Fruit fly (Drosophila melanogaster): ENCODE results near the gene CG14316.

CG14316 gene

dm6 chr3R:18183244-18183643, 31.3 kb downstream of the CG14316 start, which contains the start of gene cdm (continued):
- no peak for TF ChIP-seq cg (GFP tag; optimal IDR thresholded peaks at IDR 0.05)
- no peak for TF ChIP-seq br (optimal IDR thresholded peaks at IDR 0.05)
- TF ChIP-seq CG18599 (GFP tag; optimal IDR thresholded peaks at IDR 0.05) = no peak
- TF ChIP-seq sd (tag; optimal IDR thresholded peaks at IDR 0.05) = no peak
- peak; percentile 31; the same call in 1 of the 2 replicates for TF ChIP-seq Dref (GFP tag; IDR thresholded peaks at IDR 0.05)
- TF ChIP-seq PHDP (tag; optimal IDR thresholded peaks at IDR 0.05) = no peak
- TF ChIP-seq Kr (GFP tag; optimal IDR thresholded peaks at IDR 0.05) = no peak
- TF ChIP-seq BEAF-32 (GFP tag; optimal IDR thresholded peaks at IDR 0.05) = peak; percentile 10
- TF ChIP-seq CG2116 (GFP tag; optimal IDR thresholded peaks at IDR 0.05) = peak; percentile 27
- no peak for TF ChIP-seq dpn (GFP tag; optimal IDR thresholded peaks at IDR 0.05)
- no peak for TF ChIP-seq ci (GFP tag; IDR thresholded peaks at IDR 0.05)
- TF ChIP-seq pnt (GFP tag; optimal IDR thresholded peaks at IDR 0.05) = no peak
- TF ChIP-seq bbx (GFP tag; IDR thresholded peaks at IDR 0.05; ENCODE audit: partially characterized antibody) = peak; percentile 16; the same call in 1 of the 2 replicates
- peak; percentile 4 for TF ChIP-seq HmgZ (tag; optimal IDR thresholded peaks at IDR 0.05)
- no peak for TF ChIP-seq H15 (GFP tag; IDR thresholded peaks at IDR 0.05)
- TF ChIP-seq CG13296 (GFP tag; optimal IDR thresholded peaks at IDR 0.05) = no peak
- TF ChIP-seq Atf-2 (GFP tag; optimal IDR thresholded peaks at IDR 0.05) = no peak
- TF ChIP-seq tna (GFP tag; IDR thresholded peaks at IDR 0.05; ENCODE audit: partially characterized antibody) = no peak
- no peak for TF ChIP-seq abd-A (tag; optimal IDR thresholded peaks at IDR 0.05)
- no peak for TF ChIP-seq lov (optimal IDR thresholded peaks at IDR 0.05)
- no peak for TF ChIP-seq lov (GFP tag; IDR thresholded peaks at IDR 0.05)
- no peak for TF ChIP-seq oc (tag; optimal IDR thresholded peaks at IDR 0.05)
- no peak for TF ChIP-seq CG7271 (tag; optimal IDR thresholded peaks at IDR 0.05)
- no peak for TF ChIP-seq fru (optimal IDR thresholded peaks at IDR 0.05)
- TF ChIP-seq Nf-YB (GFP tag; optimal IDR thresholded peaks at IDR 0.05) = no peak
- TF ChIP-seq gcm2 (GFP tag; optimal IDR thresholded peaks at IDR 0.05) = no peak

- TF ChIP-seq fru (optimal IDR thresholded peaks at IDR 0.05) (no peak), D19A (tag; optimal IDR thresholded peaks at IDR 0.05) (no peak), az2 (GFP tag; optimal IDR thresholded peaks at IDR 0.05) (peak; percentile 66), CG34422 (GFP tag; IDR thresholded peaks at IDR 0.05) (peak; percentile 63; the same call in 1 of the 3 replicates), kay (GFP tag; optimal IDR thresholded peaks at IDR 0.05) (peak; percentile 43), mld (GFP tag; IDR thresholded peaks at IDR 0.05; ENCODE audit: partially characterized antibody) (no peak), CG11093 (GFP tag; IDR thresholded peaks at IDR 0.05) (no peak), tup (GFP tag; optimal IDR thresholded peaks at IDR 0.05) (peak; percentile 2), CHES-1-like (GFP tag; optimal IDR thresholded peaks at IDR 0.05) (peak; percentile 66), Bgb (GFP tag; IDR thresholded peaks at IDR 0.05; ENCODE audit: partially characterized antibody) (no peak), CG1024 (GFP tag; IDR thresholded peaks at IDR 0.05) (no peak), CG6175 (GFP tag; IDR thresholded peaks at IDR 0.05) (no peak), hbn (GFP tag; IDR thresholded peaks at IDR 0.05; ENCODE audit: partially characterized antibody) (no peak), Trl (optimal IDR thresholded peaks at IDR 0.05) (no peak), Trl (GFP tag; optimal IDR thresholded peaks at IDR 0.05) (peak; percentile 46), org-1 (GFP tag; optimal IDR thresholded peaks at IDR 0.05) (no peak), lab (GFP tag; optimal IDR thresholded peaks at IDR 0.05) (no peak), CoRest (tag; optimal IDR thresholded peaks at IDR 0.05) (peak; percentile 86), slbo (GFP tag; IDR thresholded peaks at IDR 0.05) (peak; percentile 85), run (tag; optimal IDR thresholded peaks at IDR 0.05) (no peak), Dll (GFP tag; IDR thresholded peaks at IDR 0.05; ENCODE audit: partially characterized antibody) (peak; percentile 46; the same call in 1 of the 4 replicates), CG2129 (GFP tag; IDR thresholded peaks at IDR 0.05; ENCODE audit: partially characterized antibody) (no peak), TFAM (GFP tag; optimal IDR thresholded peaks at IDR 0.05) (no peak), vfl (GFP tag; optimal IDR thresholded peaks at IDR 0.05) (peak; percentile 54), wor (GFP tag; IDR thresholded peaks at IDR 0.05) (0 out of 2 replicates have a peak, but pooled peaks have one; percentile 13), phol (tag; optimal IDR thresholded peaks at IDR 0.05) (peak; percentile 81), Hmx (GFP tag; optimal IDR thresholded peaks at IDR 0.05) (no peak)
These were observed 33.5 kb downstream of the CG14316 start, which contains the start of the genes Arp5 and CG7208 for dm6 chr3R:18185385-18185784. Gene Arp5 (plus strand): TSS chr3R:18185498. Gene CG7208 (minus strand): TSS chr3R:18185715.

All from whole organism, embryonic.